Worm (Caenorhabditis elegans) whole organism, L4 larva: ENCODE data around the gene R02E4.3.

Experiments
- D1046.2 ChIP-seq: fragments of 200-800 bp; sonication (Bioruptor generic); IDR thresholded peaks from 2 replicates; pipeline ENCODE4 v1.3.6; 2022; ENCODE audit warnings: missing genetic modification characterization, missing compliant biosample characterization
- Y105C5A.15 ChIP-seq: fragments of 200-800 bp; sonication (Bioruptor generic); IDR thresholded peaks from 2 replicates; pipeline ENCODE4 v1.3.6; 2022; ENCODE audit warnings: missing genetic modification characterization, missing compliant biosample characterization
- Y48G9A.11 ChIP-seq: fragments of 200-800 bp; sonication (Bioruptor generic); IDR thresholded peaks from 2 replicates; pipeline ENCODE4 v1.3.6; 2022; ENCODE audit warnings: missing genetic modification reagents, missing genetic modification characterization, missing compliant biosample characterization
- Y5F2A.4 ChIP-seq: fragments of 200-800 bp; sonication (Bioruptor generic); optimal IDR thresholded peaks from 2 replicates; lab custom pipeline; 2018; ENCODE audit warnings: mild to moderate bottlenecking, missing genetic modification characterization, missing compliant biosample characterization
- Y75B8A.6 ChIP-seq: fragments of 200-800 bp; sonication (Bioruptor generic); IDR thresholded peaks from 2 replicates; pipeline ENCODE4 v1.3.6; 2022; ENCODE audit warnings: missing genetic modification reagents, missing genetic modification characterization, missing compliant biosample characterization
- aha-1 ChIP-seq: fragments of 150-350 bp; peaks from one replicate; lab custom pipeline; 2014; ENCODE audit warnings: missing biosample characterization, missing genetic modification characterization
- aly-2 ChIP-seq: sonication (generic microtip); optimal IDR thresholded peaks from 2 replicates; lab custom pipeline; 2018; ENCODE audit warnings: missing biosample characterization, missing genetic modification characterization
- arid-1 ChIP-seq: fragments of 200-800 bp; sonication (Bioruptor generic); conservative IDR thresholded peaks from 2 replicates; pipeline ENCODE4 v1.3.6; 2022; ENCODE audit warnings: missing genetic modification reagents, missing genetic modification characterization, missing compliant biosample characterization
- ceh-32 ChIP-seq: sonication (generic microtip); optimal IDR thresholded peaks from 2 replicates; lab custom pipeline; 2016; ENCODE audit warnings: mild to moderate bottlenecking, missing genetic modification characterization, missing compliant biosample characterization; ENCODE audit not compliant: poor library complexity
- ceh-62 ChIP-seq: sonication (generic microtip); optimal IDR thresholded peaks from 2 replicates; lab custom pipeline; 2017; ENCODE audit warnings: missing biosample characterization, missing genetic modification characterization
- cey-2 ChIP-seq: sonication (generic microtip); optimal IDR thresholded peaks from 3 replicates; lab custom pipeline; 2017; ENCODE audit warnings: missing genetic modification characterization, mild to moderate bottlenecking, missing compliant biosample characterization, antibody characterized with exemption, borderline replicate concordance; ENCODE audit not compliant: insufficient read depth
- ctbp-1 ChIP-seq: fragments of 200-800 bp; sonication (Bioruptor generic); IDR thresholded peaks from 2 replicates; pipeline ENCODE4 v1.3.6; 2022; ENCODE audit warnings: missing genetic modification reagents, missing genetic modification characterization, missing compliant biosample characterization
- daf-12 ChIP-seq: fragments of 150-350 bp; optimal IDR thresholded peaks from 2 replicates; lab custom pipeline; 2014; ENCODE audit warnings: missing biosample characterization, missing genetic modification reagents, missing genetic modification characterization
- daf-16 ChIP-seq, 3 experiments: sonication (generic microtip); optimal IDR thresholded peaks; 2 replicates each; lab custom pipeline; 2016 to 2017; ENCODE audit warnings: missing genetic modification characterization in 3 of 3, missing genetic modification reagents in 3 of 3, mild to moderate bottlenecking in 2 of 3, missing compliant biosample characterization in 2 of 3, missing biosample characterization in 1 of 3, moderate library complexity in 1 of 3
- daf-8 ChIP-seq: fragments of 200-800 bp; sonication (Bioruptor generic); IDR thresholded peaks from 2 replicates; pipeline ENCODE4 v1.3.6; 2022; ENCODE audit warnings: missing genetic modification characterization, missing compliant biosample characterization
- dmd-6 ChIP-seq: fragments of 200-800 bp; sonication (Bioruptor generic); IDR thresholded peaks from 2 replicates; pipeline ENCODE4 v1.3.6; 2022; ENCODE audit warnings: missing genetic modification reagents, missing genetic modification characterization, missing compliant biosample characterization
- dmd-8 ChIP-seq: fragments of 200-800 bp; sonication (Bioruptor generic); IDR thresholded peaks from 2 replicates; pipeline ENCODE4 v1.3.6; 2022; ENCODE audit warnings: missing genetic modification characterization, missing compliant biosample characterization
- duxl-1 ChIP-seq: sonication (generic microtip); optimal IDR thresholded peaks from 2 replicates; lab custom pipeline; 2016; ENCODE audit warnings: mild to moderate bottlenecking, missing genetic modification characterization, moderate library complexity, missing compliant biosample characterization; ENCODE audit not compliant: poor library complexity
- egl-43 ChIP-seq: fragments of 200-800 bp; sonication (Bioruptor generic); IDR thresholded peaks from 2 replicates; pipeline ENCODE4 v1.3.6; 2022; ENCODE audit warnings: missing genetic modification reagents, missing genetic modification characterization, missing compliant biosample characterization
- gei-8 ChIP-seq: fragments of 200-800 bp; sonication (Bioruptor generic); optimal IDR thresholded peaks from 2 replicates; lab custom pipeline; 2018; ENCODE audit warnings: mild to moderate bottlenecking, missing genetic modification characterization, missing compliant biosample characterization
- hlh-30 ChIP-seq: sonication (generic microtip); optimal IDR thresholded peaks from 2 replicates; lab custom pipeline; 2017; ENCODE audit warnings: antibody characterized with exemption, mild to moderate bottlenecking, missing genetic modification characterization, missing compliant biosample characterization; ENCODE audit not compliant: insufficient read depth
- hmg-1.1 ChIP-seq: fragments of 200-800 bp; sonication (Bioruptor generic); IDR thresholded peaks from 2 replicates; pipeline ENCODE4 v1.3.6; 2022; ENCODE audit warnings: missing genetic modification reagents, missing genetic modification characterization, missing compliant biosample characterization
- jun-1 ChIP-seq: fragments of 150-350 bp; optimal IDR thresholded peaks from 2 replicates; lab custom pipeline; 2014; ENCODE audit warnings: missing biosample characterization, missing genetic modification reagents, missing genetic modification characterization
- lim-7 ChIP-seq: fragments of 200-800 bp; sonication (Bioruptor generic); IDR thresholded peaks from 2 replicates; pipeline ENCODE4 v1.3.6; 2022; ENCODE audit warnings: missing genetic modification characterization, missing compliant biosample characterization
- lin-1 ChIP-seq: fragments of 200-800 bp; sonication (Bioruptor generic); IDR thresholded peaks from 2 replicates; pipeline ENCODE4 v1.3.6; 2022; ENCODE audit warnings: missing genetic modification reagents, missing genetic modification characterization, missing compliant biosample characterization
- lin-13 ChIP-seq: fragments of 150-350 bp; optimal IDR thresholded peaks from 2 replicates; lab custom pipeline; 2014; ENCODE audit warnings: missing biosample characterization, missing genetic modification reagents, missing genetic modification characterization
- lin-38 ChIP-seq: fragments of 200-800 bp; sonication (Bioruptor generic); IDR thresholded peaks from 2 replicates; pipeline ENCODE4 v1.3.6; 2022; ENCODE audit warnings: missing genetic modification reagents, missing genetic modification characterization, missing compliant biosample characterization
- lin-39 ChIP-seq: fragments of 150-350 bp; optimal IDR thresholded peaks from 2 replicates; lab custom pipeline; 2014; ENCODE audit warnings: missing biosample characterization, missing genetic modification reagents, missing genetic modification characterization
- lir-3 ChIP-seq: sonication (generic microtip); optimal IDR thresholded peaks from 2 replicates; lab custom pipeline; 2016; ENCODE audit warnings: mild to moderate bottlenecking, missing genetic modification characterization, missing compliant biosample characterization
- madf-9 ChIP-seq: fragments of 200-800 bp; sonication (Bioruptor generic); conservative IDR thresholded peaks from 2 replicates; pipeline ENCODE4 v1.3.6; 2022; ENCODE audit warnings: missing genetic modification reagents, missing genetic modification characterization, missing compliant biosample characterization
- mxl-3 ChIP-seq: fragments of 200-800 bp; sonication (Bioruptor generic); optimal IDR thresholded peaks from 2 replicates; lab custom pipeline; 2018; ENCODE audit warnings: mild to moderate bottlenecking, missing genetic modification characterization, missing compliant biosample characterization
- nhr-10 ChIP-seq: fragments of 150-350 bp; optimal IDR thresholded peaks from 2 replicates; lab custom pipeline; 2014; ENCODE audit warnings: missing biosample characterization, missing genetic modification characterization
- nhr-102 ChIP-seq: sonication (generic microtip); optimal IDR thresholded peaks from 2 replicates; lab custom pipeline; 2016; ENCODE audit warnings: mild to moderate bottlenecking, missing genetic modification characterization, moderate library complexity, missing compliant biosample characterization
- nhr-111 ChIP-seq: fragments of 200-800 bp; sonication (Bioruptor generic); optimal IDR thresholded peaks from 2 replicates; lab custom pipeline; 2018; ENCODE audit warnings: mild to moderate bottlenecking, missing genetic modification characterization, missing compliant biosample characterization
- nhr-237 ChIP-seq: sonication (generic microtip); optimal IDR thresholded peaks from 2 replicates; lab custom pipeline; 2017; ENCODE audit warnings: missing biosample characterization, missing genetic modification characterization
- nhr-28 ChIP-seq: fragments of 150-350 bp; optimal IDR thresholded peaks from 2 replicates; lab custom pipeline; 2014; ENCODE audit warnings: missing biosample characterization, missing genetic modification characterization
- nhr-76 ChIP-seq: fragments of 150-350 bp; optimal IDR thresholded peaks from 2 replicates; lab custom pipeline; 2014; ENCODE audit warnings: missing biosample characterization, missing genetic modification characterization
- php-3 ChIP-seq: fragments of 200-800 bp; sonication (Bioruptor generic); IDR thresholded peaks from 2 replicates; pipeline ENCODE4 v1.3.6; 2022; ENCODE audit warnings: missing genetic modification reagents, missing genetic modification characterization, missing compliant biosample characterization
- pqm-1 ChIP-seq: sonication (generic microtip); optimal IDR thresholded peaks from 2 replicates; lab custom pipeline; 2017; ENCODE audit warnings: missing biosample characterization, missing genetic modification characterization
- rbr-2 ChIP-seq: sonication (generic microtip); optimal IDR thresholded peaks from 2 replicates; lab custom pipeline; 2016; ENCODE audit warnings: missing genotype, missing genetic modification characterization, missing compliant biosample characterization
- sdz-12 ChIP-seq: fragments of 200-800 bp; sonication (Bioruptor generic); optimal IDR thresholded peaks from 2 replicates; lab custom pipeline; 2018; ENCODE audit warnings: mild to moderate bottlenecking, missing genetic modification characterization, missing compliant biosample characterization
- spr-1 ChIP-seq: sonication (generic microtip); optimal IDR thresholded peaks from 2 replicates; lab custom pipeline; 2016; ENCODE audit warnings: mild to moderate bottlenecking, missing genetic modification characterization, missing compliant biosample characterization
- spr-3 ChIP-seq: fragments of 200-800 bp; sonication (Bioruptor generic); optimal IDR thresholded peaks from 2 replicates; lab custom pipeline; 2018; ENCODE audit warnings: mild to moderate bottlenecking, missing genetic modification characterization, missing compliant biosample characterization
- tag-97 ChIP-seq: fragments of 200-800 bp; sonication (Bioruptor generic); IDR thresholded peaks from 2 replicates; pipeline ENCODE4 v1.3.6; 2022; ENCODE audit warnings: missing genetic modification characterization, missing compliant biosample characterization
- vab-7 ChIP-seq: fragments of 200-800 bp; sonication (Bioruptor generic); IDR thresholded peaks from 2 replicates; pipeline ENCODE4 v1.3.6; 2022; ENCODE audit warnings: missing genetic modification reagents, missing genetic modification characterization, missing compliant biosample characterization
- zag-1 ChIP-seq: fragments of 150-350 bp; optimal IDR thresholded peaks from 2 replicates; lab custom pipeline; 2014; ENCODE audit warnings: missing biosample characterization, missing genetic modification characterization
- zip-11 ChIP-seq: fragments of 200-800 bp; sonication (Bioruptor generic); IDR thresholded peaks from 2 replicates; pipeline ENCODE4 v1.3.6; 2022; ENCODE audit warnings: missing genetic modification characterization, missing compliant biosample characterization
- ztf-11 ChIP-seq: fragments of 150-350 bp; optimal IDR thresholded peaks from 2 replicates; lab custom pipeline; 2014; ENCODE audit warnings: missing biosample characterization, missing genetic modification characterization
- ztf-7 ChIP-seq: fragments of 150-350 bp; optimal IDR thresholded peaks from 2 replicates; lab custom pipeline; 2014; ENCODE audit warnings: missing biosample characterization, missing genetic modification characterization

The R02E4.3 gene

DNA sequence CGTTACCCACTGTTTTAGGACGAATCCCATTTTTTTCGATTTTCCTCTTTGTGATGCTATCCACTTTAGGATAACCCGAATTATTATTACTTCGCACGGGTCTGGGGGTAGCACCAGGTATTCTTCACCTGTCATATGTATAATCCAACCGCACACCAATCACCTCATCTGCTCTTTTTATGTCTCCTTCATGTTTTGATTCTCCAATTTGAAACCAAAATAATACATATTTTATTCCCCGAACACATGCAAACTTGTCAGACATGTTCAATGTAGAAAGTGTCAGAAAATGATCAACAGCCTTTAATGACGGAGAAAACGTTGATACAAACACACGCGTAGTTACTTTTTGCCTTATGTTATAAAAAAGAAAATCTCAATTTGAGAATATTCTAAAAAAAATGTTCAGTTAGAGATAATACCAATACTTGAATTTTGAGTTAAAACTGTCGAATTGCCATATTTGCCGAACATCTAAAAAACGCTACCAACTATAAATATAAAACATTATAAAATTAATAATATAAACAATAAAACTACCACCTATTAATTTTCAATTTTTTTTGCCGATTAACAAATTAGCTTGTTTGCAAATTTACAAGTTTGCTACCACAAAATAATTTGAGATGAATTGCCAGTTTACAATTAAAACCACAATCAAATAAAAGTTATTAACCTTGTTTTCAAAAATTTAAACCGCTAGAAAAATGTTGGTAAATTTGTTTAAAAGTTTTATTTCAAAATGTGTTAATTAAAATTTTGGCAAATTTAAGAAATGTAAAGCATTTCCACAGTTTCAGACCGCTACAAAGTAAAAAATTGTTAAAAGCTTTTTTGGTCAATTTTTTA lies 45.9 kb upstream of the R02E4.3 start (continued):
- peak; percentile 63; the same call in 1 of the 2 replicates for TF ChIP-seq lim-7
- peak; percentile 16; the same call in 1 of the 2 replicates for TF ChIP-seq vab-7
- TF ChIP-seq duxl-1 (tag; lab: Kevin White, UChicago), result peak; percentile 60
- TF ChIP-seq daf-16 (GFP tag; optimal IDR thresholded peaks at IDR 0.05; lab: Kevin White, UChicago), result no peak
- peak; percentile 3 for TF ChIP-seq daf-16 (tag; optimal IDR thresholded peaks at IDR 0.05; lab: Kevin White, UChicago)
- no peak for TF ChIP-seq spr-1
- TF ChIP-seq lin-38 (GFP tag; lab: Robert Waterston, UW), result no peak; the same call in 1 of the 2 replicates
- TF ChIP-seq lir-3 (tag; lab: Kevin White, UChicago), result no peak
- TF ChIP-seq ztf-11 (tag; lab: Kevin White, UChicago), result no peak
- TF ChIP-seq D1046.2 (GFP tag; lab: Robert Waterston, UW), result no peak
- TF ChIP-seq ztf-7 (tag; lab: Kevin White, UChicago), result no peak
- TF ChIP-seq dmd-8, result no peak
- TF ChIP-seq Y105C5A.15 (GFP tag; lab: Robert Waterston, UW), result peak; percentile 46; the same call in 1 of the 2 replicates
- no peak for TF ChIP-seq cey-2 (tag; lab: Kevin White, UChicago)
- no peak for TF ChIP-seq daf-8 (GFP tag; lab: Robert Waterston, UW)
- no peak for TF ChIP-seq Y5F2A.4 (GFP tag; lab: Kevin White, UChicago)
- no peak for TF ChIP-seq lin-13 (GFP tag; lab: Kevin White, UChicago)
- no peak for TF ChIP-seq egl-43 (GFP tag; lab: Robert Waterston, UW)
- TF ChIP-seq Y75B8A.6 (GFP tag; lab: Robert Waterston, UW), result peak; percentile 83
- TF ChIP-seq aha-1, result peak; percentile 78
- TF ChIP-seq hlh-30, result peak; percentile 45
- TF ChIP-seq sdz-12 (GFP tag; lab: Kevin White, UChicago), result no peak
- 0 out of 2 replicates have a peak, but pooled peaks have one; percentile 37 for TF ChIP-seq php-3 (GFP tag; lab: Robert Waterston, UW)
- TF ChIP-seq dmd-6 (GFP tag; lab: Robert Waterston, UW), result no peak
- peak; percentile 48 for TF ChIP-seq madf-9 (GFP tag; lab: Robert Waterston, UW)
- no peak for TF ChIP-seq daf-12 (tag; lab: Kevin White, UChicago)
- TF ChIP-seq nhr-28 (tag; lab: Kevin White, UChicago), result no peak
- no peak for TF ChIP-seq zip-11
- TF ChIP-seq ctbp-1 (GFP tag; lab: Robert Waterston, UW), result peak; percentile 65
- TF ChIP-seq arid-1 (GFP tag; lab: Robert Waterston, UW), result 0 out of 2 replicates have a peak, but pooled peaks have one; percentile 53
- TF ChIP-seq nhr-76 (tag; lab: Kevin White, UChicago), result no peak
- TF ChIP-seq mxl-3 (GFP tag; lab: Kevin White, UChicago), result no peak
- no peak for TF ChIP-seq ceh-62
- TF ChIP-seq aly-2 (tag; lab: Kevin White, UChicago), result no peak
- no peak for TF ChIP-seq jun-1 (tag; lab: Kevin White, UChicago)
- TF ChIP-seq hmg-1.1, result peak; percentile 39
- peak; percentile 28; the same call in 1 of the 2 replicates for TF ChIP-seq Y48G9A.11
- TF ChIP-seq tag-97, result 0 out of 2 replicates have a peak, but pooled peaks have one; percentile 34
- no peak for TF ChIP-seq pqm-1 (tag; lab: Kevin White, UChicago)
- peak; percentile 37; the same call in 1 of the 2 replicates for TF ChIP-seq lin-1 (GFP tag; lab: Robert Waterston, UW)
- TF ChIP-seq zag-1 (tag; lab: Kevin White, UChicago), result no peak
- no peak for TF ChIP-seq gei-8 (GFP tag; lab: Kevin White, UChicago)
- TF ChIP-seq lin-39 (tag; lab: Kevin White, UChicago), result no peak
- no peak for TF ChIP-seq nhr-111 (GFP tag; lab: Kevin White, UChicago)
- TF ChIP-seq spr-3 (GFP tag; lab: Kevin White, UChicago), result no peak
- no peak for TF ChIP-seq ceh-32 (tag; lab: Kevin White, UChicago)
- TF ChIP-seq nhr-10 (tag; lab: Kevin White, UChicago), result no peak
- no peak for TF ChIP-seq nhr-237
- TF ChIP-seq nhr-102 (tag; lab: Kevin White, UChicago), result peak; percentile 50
- no peak for TF ChIP-seq rbr-2 (tag; lab: Kevin White, UChicago)
